Fruit fly (Drosophila melanogaster) whole organism, prepupa: Measurements from ENCODE around the gene Osi19.

ENCODE experiments used
- Blimp-1 ChIP-seq: fragments of 200-800 bp; sonication (Bioruptor generic); optimal IDR thresholded peaks from 3 replicates; lab custom pipeline; 2017; ENCODE audit warnings: missing biosample characterization, missing genetic modification characterization, mild to moderate bottlenecking, moderate library complexity, missing genetic modification reagents
- CG11902 ChIP-seq: fragments of 200-800 bp; sonication (Bioruptor generic); optimal IDR thresholded peaks from 3 replicates; lab custom pipeline; 2016; ENCODE audit warnings: missing biosample characterization, missing genetic modification characterization
- CG15336 ChIP-seq: fragments of 200-800 bp; sonication (Bioruptor generic); IDR thresholded peaks from 2 replicates; pipeline ENCODE4 v1.3.6; 2022; ENCODE audit warnings: missing biosample characterization, missing genetic modification characterization
- CG1621 ChIP-seq: fragments of 200-800 bp; sonication (Bioruptor generic); optimal IDR thresholded peaks from 3 replicates; lab custom pipeline; 2018; ENCODE audit warnings: missing biosample characterization, mild to moderate bottlenecking, missing genetic modification characterization
- CG16779 ChIP-seq: fragments of 200-800 bp; sonication (Bioruptor generic); optimal IDR thresholded peaks from 3 replicates; lab custom pipeline; 2017; ENCODE audit warnings: missing biosample characterization, mild to moderate bottlenecking, missing genetic modification characterization
- CG31627 ChIP-seq: fragments of 200-800 bp; sonication (Bioruptor generic); optimal IDR thresholded peaks from 3 replicates; lab custom pipeline; 2016; ENCODE audit warnings: missing biosample characterization, missing genetic modification characterization
- CG34406 ChIP-seq: fragments of 200-800 bp; sonication (Bioruptor generic); optimal IDR thresholded peaks from 3 replicates; lab custom pipeline; 2016; ENCODE audit warnings: missing biosample characterization, missing genetic modification characterization
- CG6163 ChIP-seq: fragments of 200-800 bp; sonication (Bioruptor generic); IDR thresholded peaks from 3 replicates; pipeline ENCODE4 v1.3.6; 2022; ENCODE audit warnings: missing biosample characterization, missing genetic modification characterization
- CG6276 ChIP-seq: fragments of 200-800 bp; sonication (Bioruptor generic); optimal IDR thresholded peaks from 2 replicates; lab custom pipeline; 2017; ENCODE audit warnings: missing biosample characterization, mild to moderate bottlenecking, missing genetic modification characterization
- CG6792 ChIP-seq: fragments of 200-800 bp; sonication (Bioruptor generic); optimal IDR thresholded peaks from 3 replicates; lab custom pipeline; 2016; ENCODE audit warnings: missing biosample characterization, missing genetic modification characterization
- CG6854 ChIP-seq: fragments of 200-800 bp; sonication (Bioruptor generic); optimal IDR thresholded peaks from 2 replicates; lab custom pipeline; 2017; ENCODE audit warnings: missing biosample characterization, mild to moderate bottlenecking, missing genetic modification characterization
- CG7368 ChIP-seq: fragments of 200-800 bp; sonication (Bioruptor generic); optimal IDR thresholded peaks from 3 replicates; lab custom pipeline; 2016; ENCODE audit warnings: missing biosample characterization, missing genetic modification characterization
- CG8119 ChIP-seq: fragments of 200-800 bp; sonication (Bioruptor generic); IDR thresholded peaks from 3 replicates; pipeline ENCODE4 v1.3.6; 2022; ENCODE audit warnings: missing biosample characterization, missing genetic modification characterization
- CG8319 ChIP-seq: fragments of 200-800 bp; sonication (Bioruptor generic); optimal IDR thresholded peaks from 3 replicates; lab custom pipeline; 2016; ENCODE audit warnings: missing biosample characterization, missing genetic modification characterization
- CG8632 ChIP-seq: fragments of 200-800 bp; sonication (Bioruptor generic); optimal IDR thresholded peaks from 3 replicates; lab custom pipeline; 2016; ENCODE audit warnings: missing biosample characterization, missing genetic modification characterization
- CG9139 ChIP-seq: fragments of 200-800 bp; sonication (Bioruptor generic); optimal IDR thresholded peaks from 3 replicates; lab custom pipeline; 2017; ENCODE audit warnings: missing biosample characterization, mild to moderate bottlenecking, missing genetic modification characterization
- Eip75B ChIP-seq: fragments of 200-800 bp; sonication (Bioruptor generic); optimal IDR thresholded peaks from 3 replicates; lab custom pipeline; 2016; ENCODE audit warnings: missing biosample characterization, missing genetic modification characterization
- Eip78C ChIP-seq: fragments of 200-800 bp; sonication (Bioruptor generic); peaks from one replicate; lab custom pipeline; 2016; ENCODE audit warnings: missing biosample characterization, missing genetic modification characterization
- Ets21C ChIP-seq: fragments of 200-800 bp; sonication (Bioruptor generic); optimal IDR thresholded peaks from 3 replicates; lab custom pipeline; 2016; ENCODE audit warnings: missing biosample characterization, missing genetic modification characterization
- Gug ChIP-seq: fragments of 200-800 bp; sonication (Bioruptor generic); IDR thresholded peaks from 2 replicates; pipeline ENCODE4 v1.3.6; 2022; ENCODE audit warnings: missing biosample characterization, missing genetic modification characterization
- Hr38 ChIP-seq: sonication (Bioruptor generic); optimal IDR thresholded peaks from 2 replicates; lab custom pipeline; 2016; ENCODE audit warnings: missing biosample characterization, missing genetic modification characterization
- Hr39 ChIP-seq: fragments of 200-800 bp; sonication (Bioruptor generic); optimal IDR thresholded peaks from 2 replicates; lab custom pipeline; 2016; ENCODE audit warnings: missing biosample characterization, missing genetic modification characterization
- Hr4 ChIP-seq: fragments of 200-800 bp; sonication (Bioruptor generic); optimal IDR thresholded peaks from 3 replicates; lab custom pipeline; 2016; ENCODE audit warnings: missing biosample characterization, missing genetic modification characterization
- Lpt ChIP-seq: fragments of 200-800 bp; sonication (Bioruptor generic); optimal IDR thresholded peaks from 3 replicates; lab custom pipeline; 2016; ENCODE audit warnings: missing biosample characterization, missing genetic modification characterization
- Sox102F ChIP-seq: fragments of 200-800 bp; sonication (Bioruptor generic); optimal IDR thresholded peaks from 2 replicates; lab custom pipeline; 2016; ENCODE audit warnings: missing biosample characterization, mild to moderate bottlenecking, missing genetic modification characterization
- Sox14 ChIP-seq: fragments of 200-800 bp; sonication (Bioruptor generic); optimal IDR thresholded peaks from 3 replicates; lab custom pipeline; 2016; ENCODE audit warnings: missing biosample characterization, missing genetic modification characterization
- Sox15 ChIP-seq: fragments of 200-800 bp; sonication (Bioruptor generic); optimal IDR thresholded peaks from 3 replicates; lab custom pipeline; 2016; ENCODE audit warnings: missing biosample characterization, missing genetic modification characterization
- achi ChIP-seq: fragments of 200-800 bp; sonication (Bioruptor generic); optimal IDR thresholded peaks from 3 replicates; lab custom pipeline; 2016; ENCODE audit warnings: missing biosample characterization, missing genetic modification characterization
- acj6 ChIP-seq: fragments of 200-800 bp; sonication (Bioruptor generic); optimal IDR thresholded peaks from 3 replicates; lab custom pipeline; 2016; ENCODE audit warnings: missing biosample characterization, missing genetic modification characterization
- cyc ChIP-seq: fragments of 200-800 bp; sonication (Bioruptor generic); optimal IDR thresholded peaks from 3 replicates; lab custom pipeline; 2016; ENCODE audit warnings: missing biosample characterization, missing genetic modification characterization
- dac ChIP-seq: fragments of 200-800 bp; sonication (Bioruptor generic); optimal IDR thresholded peaks from 2 replicates; lab custom pipeline; 2017; ENCODE audit warnings: missing biosample characterization, mild to moderate bottlenecking, missing genetic modification characterization
- dsx ChIP-seq: fragments of 200-800 bp; optimal IDR thresholded peaks from 3 replicates; lab custom pipeline; 2019; ENCODE audit warnings: missing biosample characterization, mild to moderate bottlenecking, missing genetic modification characterization, moderate library complexity; ENCODE audit not compliant: poor library complexity, severe bottlenecking
- eg ChIP-seq: fragments of 200-800 bp; sonication (Bioruptor generic); IDR thresholded peaks from 3 replicates; pipeline ENCODE4 v1.3.6; 2022; ENCODE audit warnings: missing biosample characterization, missing genetic modification characterization
- fd59A ChIP-seq: fragments of 200-800 bp; sonication (Bioruptor generic); optimal IDR thresholded peaks from 2 replicates; lab custom pipeline; 2017; ENCODE audit warnings: missing biosample characterization, mild to moderate bottlenecking, missing genetic modification characterization, missing genetic modification reagents
- fd85E ChIP-seq: fragments of 200-800 bp; sonication (Bioruptor generic); optimal IDR thresholded peaks from 3 replicates; lab custom pipeline; 2016; ENCODE audit warnings: missing biosample characterization, missing genetic modification characterization
- lz ChIP-seq: fragments of 200-800 bp; sonication (Bioruptor generic); optimal IDR thresholded peaks from 3 replicates; lab custom pipeline; 2016; ENCODE audit warnings: missing biosample characterization, missing genetic modification characterization
- net ChIP-seq: fragments of 200-800 bp; sonication (Bioruptor generic); optimal IDR thresholded peaks from 3 replicates; lab custom pipeline; 2016; ENCODE audit warnings: missing biosample characterization, missing genetic modification characterization
- pdm3 ChIP-seq: fragments of 200-800 bp; sonication (Bioruptor generic); optimal IDR thresholded peaks from 3 replicates; lab custom pipeline; 2016; ENCODE audit warnings: missing biosample characterization, missing genetic modification characterization
- spab ChIP-seq: fragments of 200-800 bp; sonication (Bioruptor generic); optimal IDR thresholded peaks from 2 replicates; lab custom pipeline; 2017; ENCODE audit warnings: missing biosample characterization, mild to moderate bottlenecking, missing genetic modification characterization, missing genetic modification reagents
- ss ChIP-seq, 2 experiments: fragments of 200-800 bp; sonication (Bioruptor generic); optimal IDR thresholded peaks; 2 replicates in 1 of 2; 3 replicates in 1 of 2; lab custom pipeline; 2017 to 2018; ENCODE audit warnings: mild to moderate bottlenecking in 2 of 2, missing biosample characterization in 2 of 2, missing genetic modification characterization in 2 of 2, moderate library complexity in 1 of 2
- svp ChIP-seq: fragments of 200-800 bp; sonication (Bioruptor generic); peaks from one replicate; lab custom pipeline; 2016; ENCODE audit warnings: missing biosample characterization, missing genetic modification characterization

Gene Osi19

DNA sequence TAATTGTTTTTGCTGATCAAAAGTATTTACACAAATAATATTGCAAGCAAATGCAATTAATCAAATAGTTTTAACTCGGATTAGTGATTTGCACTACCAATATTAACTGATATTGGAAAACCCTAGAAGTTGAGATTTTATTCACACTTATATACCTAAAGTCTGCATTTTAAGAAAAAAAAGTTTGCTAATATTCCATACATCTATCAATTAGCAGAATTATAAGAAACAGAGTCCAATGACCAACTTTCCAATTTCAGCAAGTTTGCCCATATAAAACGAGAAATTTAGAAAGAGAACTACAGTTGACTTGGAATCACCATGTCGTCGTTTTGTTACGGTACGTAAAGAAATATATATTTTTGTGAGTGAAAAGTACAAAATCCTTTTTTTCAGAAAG, 28.6 kb upstream of the Osi19 start, which contains the start of gene CG46026:
Gene CG46026, plus strand, starts transcription at position 301 of the 400 bp plus-strand sequence.
- TF ChIP-seq CG15336 (GFP tag; lab: Robert Waterston, UW) (no peak), CG11902 (GFP tag; lab: Kevin White, UChicago) (no peak), net (GFP tag; lab: Kevin White, UChicago) (no peak), CG8319 (no peak), CG8632 (GFP tag; lab: Kevin White, UChicago) (no peak), CG16779 (no peak), Ets21C (GFP tag; lab: Kevin White, UChicago) (no peak), pdm3 (GFP tag; lab: Kevin White, UChicago) (no peak), CG34406 (GFP tag; lab: Kevin White, UChicago) (no peak), Hr39 (GFP tag; lab: Kevin White, UChicago) (no peak), CG9139 (GFP tag; lab: Kevin White, UChicago) (no peak), svp (GFP tag; lab: Kevin White, UChicago) (no peak), Sox15 (GFP tag; lab: Kevin White, UChicago) (no peak), fd59A (GFP tag; lab: Kevin White, UChicago) (no peak), achi (no peak), cyc (GFP tag; lab: Kevin White, UChicago) (no peak)
- TF ChIP-seq, all 60 proteins: peak for 0

DNA sequence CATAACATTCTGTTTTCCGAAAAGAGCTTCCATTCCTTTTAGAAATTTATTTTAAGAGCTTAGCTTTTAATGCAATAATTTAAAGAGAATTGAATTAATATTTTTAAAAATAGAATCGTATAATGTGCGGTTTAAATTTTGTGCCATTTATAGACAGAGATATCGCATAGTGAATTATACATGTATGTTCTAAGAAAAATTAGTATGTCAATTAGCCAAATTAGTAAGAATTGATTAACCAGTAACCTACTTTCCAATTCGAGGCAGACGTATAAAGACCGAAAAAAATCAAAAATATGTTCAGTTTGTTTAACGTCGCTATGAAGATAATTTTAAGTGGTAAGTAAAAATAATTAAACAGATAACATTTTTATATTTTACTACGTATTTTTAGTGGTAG, 25.5 kb upstream of the Osi19 start, which contains the start of gene CG31560:
Gene CG31560, plus strand, starts transcription at position 301 of the 400 bp plus-strand sequence.
- TF ChIP-seq CG6163 (GFP tag; lab: Robert Waterston, UW), result no peak
- no peak for TF ChIP-seq CG7368
- TF ChIP-seq CG1621 (tag; lab: Kevin White, UChicago), result no peak
- TF ChIP-seq dac (GFP tag; lab: Kevin White, UChicago), result no peak
- no peak for TF ChIP-seq net (GFP tag; lab: Kevin White, UChicago)
- no peak for TF ChIP-seq dsx (GFP tag; lab: Kevin White, UChicago)
- TF ChIP-seq CG11902 (GFP tag; lab: Kevin White, UChicago), result no peak
- TF ChIP-seq Sox102F, result no peak
- TF ChIP-seq Gug (GFP tag; lab: Robert Waterston, UW), result no peak
- no peak for TF ChIP-seq Lpt (GFP tag; lab: Kevin White, UChicago)
- TF ChIP-seq fd85E (GFP tag; lab: Kevin White, UChicago), result no peak

DNA sequence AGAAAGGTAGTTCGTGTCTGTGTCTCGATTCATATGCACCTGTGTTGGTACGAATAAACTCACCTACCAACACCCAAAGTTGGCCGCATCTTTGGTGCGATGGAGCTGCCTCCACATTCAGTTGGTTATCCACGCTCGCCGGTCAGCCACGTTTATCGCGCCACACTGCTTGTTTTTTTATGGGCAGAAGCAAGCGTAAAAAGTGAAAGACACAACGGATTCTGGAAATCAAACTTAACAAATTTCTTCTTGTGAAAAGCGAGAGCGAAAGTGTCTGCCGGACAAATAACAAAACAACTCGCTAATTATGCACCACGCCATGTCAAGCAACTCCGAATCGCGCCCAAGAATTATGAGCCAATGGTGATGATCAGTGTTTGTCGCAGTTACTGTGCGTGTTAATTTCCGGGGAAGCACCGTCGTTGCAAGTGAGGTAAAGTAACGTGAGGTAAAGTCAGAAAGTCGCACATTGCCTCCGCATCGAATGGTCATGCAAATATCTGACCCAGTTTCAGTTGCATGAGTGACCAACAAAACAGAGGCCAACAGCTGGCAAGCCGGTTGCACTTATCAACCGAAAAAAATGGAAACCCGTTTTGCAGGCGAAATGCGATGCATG, 23.4 kb upstream of the Osi19 start, which contains the start of gene Osi17:
Gene Osi17, plus strand, starts transcription at position 132 of the 619 bp plus-strand sequence.
- peak; percentile 52 for TF ChIP-seq Eip75B
- TF ChIP-seq CG8119 (GFP tag; lab: Robert Waterston, UW), result no peak
- no peak for TF ChIP-seq ss (GFP tag; optimal IDR thresholded peaks at IDR 0.05; lab: Kevin White, UChicago)
- TF ChIP-seq Blimp-1 (GFP tag; lab: Kevin White, UChicago), result peak; percentile 89
- no peak for TF ChIP-seq acj6 (GFP tag; lab: Kevin White, UChicago)
- no peak for TF ChIP-seq CG9139 (GFP tag; lab: Kevin White, UChicago)
- no peak for TF ChIP-seq CG6276 (GFP tag; lab: Kevin White, UChicago)

dm6 chr3R:6315078-6315477, 20.1 kb upstream of the Osi19 start:
- TF ChIP-seq Eip78C (GFP tag; lab: Kevin White, UChicago) (peak; percentile 55), Gug (GFP tag; lab: Robert Waterston, UW) (no peak), lz (GFP tag; lab: Kevin White, UChicago) (no peak), dsx (GFP tag; lab: Kevin White, UChicago) (no peak), Hr39 (GFP tag; lab: Kevin White, UChicago) (no peak), CG6792 (GFP tag; lab: Kevin White, UChicago) (no peak), eg (GFP tag; lab: Robert Waterston, UW) (peak; percentile 38; the same call in 1 of the 3 replicates), CG6276 (GFP tag; lab: Kevin White, UChicago) (no peak), ss (GFP tag; optimal IDR thresholded peaks at IDR 0.05; lab: Kevin White, UChicago) (peak in 1 of 2 experiments; percentile 66), CG8119 (GFP tag; lab: Robert Waterston, UW) (0 out of 3 replicates have a peak, but pooled peaks have one; percentile 21), Sox15 (GFP tag; lab: Kevin White, UChicago) (no peak), Hr38 (GFP tag; lab: Kevin White, UChicago) (no peak), pdm3 (GFP tag; lab: Kevin White, UChicago) (no peak), spab (no peak), fd85E (GFP tag; lab: Kevin White, UChicago) (no peak), CG16779 (no peak), CG31627 (no peak), achi (no peak), CG8632 (GFP tag; lab: Kevin White, UChicago) (no peak), Hr4 (GFP tag; lab: Kevin White, UChicago) (no peak), CG6854 (GFP tag; lab: Kevin White, UChicago) (no peak), Sox102F (no peak), dac (GFP tag; lab: Kevin White, UChicago) (no peak), Sox14 (GFP tag; lab: Kevin White, UChicago) (no peak), CG15336 (GFP tag; lab: Robert Waterston, UW) (no peak)
